Worm (Caenorhabditis elegans) whole organism, L1 larva: ENCODE measurements around the gene F59E11.7.

Source experiments
- ceh-82 ChIP-seq, 3 experiments: fragments of 150-350 bp in 1 of 3; sonication (generic microtip) in 2 of 3; optimal IDR thresholded peaks; 2 replicates each; lab custom pipeline; 2014 to 2017; ENCODE audit warnings: missing biosample characterization in 3 of 3, missing genetic modification characterization in 3 of 3
- ceh-88 ChIP-seq: fragments of 200-800 bp; sonication (Bioruptor generic); IDR thresholded peaks from 2 replicates; pipeline ENCODE4 v1.3.6; 2022; ENCODE audit warnings: missing genetic modification characterization, missing compliant biosample characterization
- dpl-1 ChIP-seq, 3 experiments: fragments of 150-350 bp in 2 of 3; sonication (generic microtip) in 1 of 3; optimal IDR thresholded peaks; 2 replicates each; lab custom pipeline; 2014 to 2017; ENCODE audit warnings: missing biosample characterization in 3 of 3, missing genetic modification characterization in 3 of 3, missing genetic modification reagents in 3 of 3
- efl-3 ChIP-seq: fragments of 200-800 bp; sonication (Bioruptor generic); optimal IDR thresholded peaks from 2 replicates; lab custom pipeline; 2018; ENCODE audit warnings: mild to moderate bottlenecking, missing genetic modification characterization, missing compliant biosample characterization
- lin-13 ChIP-seq: fragments of 150-350 bp; optimal IDR thresholded peaks from 2 replicates; lab custom pipeline; 2014; ENCODE audit warnings: missing biosample characterization, missing genetic modification reagents, missing genetic modification characterization
- nhr-76 ChIP-seq: sonication (generic microtip); optimal IDR thresholded peaks from 2 replicates; lab custom pipeline; 2017; ENCODE audit warnings: missing biosample characterization, missing genetic modification characterization
- pqm-1 ChIP-seq: sonication (generic microtip); optimal IDR thresholded peaks from 3 replicates; lab custom pipeline; 2017; ENCODE audit warnings: missing biosample characterization, missing genetic modification characterization
- tbx-2 ChIP-seq: sonication (generic microtip); optimal IDR thresholded peaks from 2 replicates; lab custom pipeline; 2016; ENCODE audit warnings: missing genetic modification characterization, missing compliant biosample characterization
- unc-130 ChIP-seq: fragments of 150-350 bp; optimal IDR thresholded peaks from 2 replicates; lab custom pipeline; 2017; ENCODE audit warnings: missing biosample characterization, missing genetic modification characterization, inconsistent platforms
- zag-1 ChIP-seq: fragments of 150-350 bp; optimal IDR thresholded peaks from 2 replicates; lab custom pipeline; 2014; ENCODE audit warnings: missing biosample characterization, missing genetic modification characterization

DNA sequence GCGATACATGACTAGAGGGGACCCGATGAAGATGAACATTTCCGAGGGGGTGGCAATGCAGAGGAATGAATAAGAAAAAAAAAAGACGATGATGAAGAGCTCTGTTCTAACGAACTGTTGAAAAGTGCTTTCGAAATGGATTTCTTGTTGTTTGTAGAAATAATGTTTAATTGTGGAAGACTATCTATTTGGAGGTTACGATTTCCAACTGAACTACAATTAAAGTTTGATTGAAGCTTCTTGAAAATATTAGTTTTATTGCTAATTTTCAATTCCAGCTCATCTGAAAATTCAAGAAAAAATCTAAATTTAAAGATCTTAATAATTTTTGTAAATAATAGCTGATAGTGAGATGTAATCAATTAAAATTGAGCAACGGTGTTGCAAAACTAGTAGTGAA, 45.6 kb upstream of the F59E11.7 start:
- TF ChIP-seq pqm-1 (tag; lab: Kevin White, UChicago) (no peak), tbx-2 (tag; lab: Kevin White, UChicago) (no peak), zag-1 (tag; lab: Kevin White, UChicago) (no peak), nhr-76 (tag; lab: Kevin White, UChicago) (no peak), lin-13 (no peak), unc-130 (no peak), ceh-88 (GFP tag; lab: Robert Waterston, UW) (no peak), dpl-1 (GFP tag; optimal IDR thresholded peaks at IDR 0.05; lab: Kevin White, UChicago) (no peak), ceh-82 (tag; optimal IDR thresholded peaks at IDR 0.05; lab: Kevin White, UChicago) (no peak), efl-3 (GFP tag; lab: Kevin White, UChicago) (no peak)
